Worm (Caenorhabditis elegans) whole organism, late embryonic: ENCODE results near the gene ttbk-8.1.

Experiments
- ama-1 ChIP-seq: fragments of 150-350 bp; optimal IDR thresholded peaks from 2 replicates; lab custom pipeline; 2014
- gmeb-2 ChIP-seq: sonication (generic microtip); optimal IDR thresholded peaks from 2 replicates; lab custom pipeline; 2016; ENCODE audit warnings: missing genetic modification characterization, inconsistent platforms, missing compliant biosample characterization
- lim-6 ChIP-seq: sonication (generic microtip); optimal IDR thresholded peaks from 2 replicates; lab custom pipeline; 2016; ENCODE audit warnings: missing genetic modification characterization, missing compliant biosample characterization
- lin-11 ChIP-seq: fragments of 200-800 bp; sonication (Bioruptor generic); optimal IDR thresholded peaks from 2 replicates; lab custom pipeline; 2018; ENCODE audit warnings: mild to moderate bottlenecking, missing genetic modification characterization, missing compliant biosample characterization
- nfya-1 ChIP-seq: sonication (generic microtip); optimal IDR thresholded peaks from 2 replicates; lab custom pipeline; 2017; ENCODE audit warnings: missing genetic modification characterization, mild to moderate bottlenecking, missing compliant biosample characterization, antibody characterized with exemption, moderate library complexity
- pha-4 ChIP-seq: fragments of 150-350 bp; optimal IDR thresholded peaks from 2 replicates; lab custom pipeline; 2018; ENCODE audit warnings: missing biosample characterization, missing genetic modification reagents, missing genetic modification characterization
- pqm-1 ChIP-seq: sonication (generic microtip); optimal IDR thresholded peaks from 2 replicates; lab custom pipeline; 2016; ENCODE audit warnings: missing genetic modification characterization, missing compliant biosample characterization
- ref-2 ChIP-seq: sonication (generic microtip); optimal IDR thresholded peaks from 2 replicates; lab custom pipeline; 2016; ENCODE audit warnings: missing genetic modification characterization, missing compliant biosample characterization
- syd-9 ChIP-seq: sonication (generic microtip); optimal IDR thresholded peaks from 2 replicates; lab custom pipeline; 2016; ENCODE audit warnings: mild to moderate bottlenecking, missing genetic modification characterization, moderate library complexity, missing compliant biosample characterization
- tbx-2 ChIP-seq: sonication (generic microtip); optimal IDR thresholded peaks from 2 replicates; lab custom pipeline; 2016; ENCODE audit warnings: missing genetic modification characterization, missing compliant biosample characterization
- unc-86 ChIP-seq: sonication (generic microtip); optimal IDR thresholded peaks from 2 replicates; lab custom pipeline; 2016; ENCODE audit warnings: missing genetic modification characterization, missing compliant biosample characterization

- TF ChIP-seq nfya-1 (no peak), pqm-1 (tag; lab: Kevin White, UChicago) (no peak), gmeb-2 (no peak), tbx-2 (tag; lab: Kevin White, UChicago) (no peak), lin-11 (tag; lab: Kevin White, UChicago) (no peak), pha-4 (no peak), lim-6 (tag; lab: Kevin White, UChicago) (no peak), ref-2 (no peak), syd-9 (tag; lab: Kevin White, UChicago) (no peak), unc-86 (tag; lab: Kevin White, UChicago) (no peak), ama-1 (lab: Kevin White, UChicago) (no peak)
These were observed 21.4 kb upstream of the ttbk-8.1 start for ce11 chrIV:13450740-13451139.
